Worm (Caenorhabditis elegans): ENCODE results near the gene srw-79.

The srw-79 gene

ce11 chrII:2921860-2922259 lies 24.7 kb upstream of the srw-79 start:
- TF ChIP-seq set-16 (GFP tag; IDR thresholded peaks at IDR 0.05): peak; percentile 66
- TF ChIP-seq cey-2 (tag; optimal IDR thresholded peaks at IDR 0.05; ENCODE audit: borderline replicate concordance, insufficient read depth): no peak

- no peak for TF ChIP-seq dpl-1 (GFP tag; optimal IDR thresholded peaks at IDR 0.05)
- TF ChIP-seq nhr-102 (tag; optimal IDR thresholded peaks at IDR 0.05): no peak
- TF ChIP-seq arid-1 (GFP tag; conservative IDR thresholded peaks at IDR 0.05): no peak
- no peak for TF ChIP-seq F10B5.3 (tag; optimal IDR thresholded peaks at IDR 0.05)
- no peak for TF ChIP-seq saeg-2 (GFP tag; IDR thresholded peaks at IDR 0.05)
- TF ChIP-seq daf-16 (GFP tag; optimal IDR thresholded peaks at IDR 0.05): no peak
- TF ChIP-seq daf-16 (tag; optimal IDR thresholded peaks at IDR 0.05): peak; percentile 33
- TF ChIP-seq lin-1 (GFP tag; IDR thresholded peaks at IDR 0.05): peak; percentile 10; the same call in 1 of the 2 replicates
- TF ChIP-seq nhr-77 (tag; optimal IDR thresholded peaks at IDR 0.05): no peak
- TF ChIP-seq unc-130 (GFP tag; optimal IDR thresholded peaks at IDR 0.05): no peak
- TF ChIP-seq nhr-28 (tag; optimal IDR thresholded peaks at IDR 0.05): peak; percentile 17
- TF ChIP-seq mxl-2 (GFP tag; conservative IDR thresholded peaks at IDR 0.05): no peak
- TF ChIP-seq spr-1 (tag; optimal IDR thresholded peaks at IDR 0.05): no peak
- TF ChIP-seq tag-97 (GFP tag; IDR thresholded peaks at IDR 0.05): no peak
- TF ChIP-seq daf-12 (tag; optimal IDR thresholded peaks at IDR 0.05): no peak
- no peak for TF ChIP-seq lsy-2 (tag; optimal IDR thresholded peaks at IDR 0.05)
- no peak for TF ChIP-seq ama-1 (optimal IDR thresholded peaks at IDR 0.05)
- TF ChIP-seq R02D3.7 (tag; optimal IDR thresholded peaks at IDR 0.05): no peak
- TF ChIP-seq hif-1 (tag; optimal IDR thresholded peaks at IDR 0.05): peak in 1 of 2 experiments; percentile 3
- TF ChIP-seq pqm-1 (tag; optimal IDR thresholded peaks at IDR 0.05): peak; percentile 41
- peak; percentile 49 for TF ChIP-seq hlh-11 (tag; optimal IDR thresholded peaks at IDR 0.05)
- TF ChIP-seq nhr-237 (tag; optimal IDR thresholded peaks at IDR 0.05): no peak
- TF ChIP-seq tra-1 (GFP tag; IDR thresholded peaks at IDR 0.05): no peak
- TF ChIP-seq hlh-30 (tag; optimal IDR thresholded peaks at IDR 0.05; ENCODE audit: insufficient read depth): peak; percentile 45
- TF ChIP-seq dve-1 (tag; optimal IDR thresholded peaks at IDR 0.05; ENCODE audit: insufficient read depth): peak; percentile 57
- no peak for TF ChIP-seq ZK337.2 (GFP tag; IDR thresholded peaks at IDR 0.05)
- no peak for TF ChIP-seq mep-1 (tag; optimal IDR thresholded peaks at IDR 0.05)
- peak; percentile 41 for TF ChIP-seq dmd-6 (GFP tag; IDR thresholded peaks at IDR 0.05)
- no peak for TF ChIP-seq lin-15B (tag; optimal IDR thresholded peaks at IDR 0.05)
- no peak for TF ChIP-seq madf-9 (GFP tag; conservative IDR thresholded peaks at IDR 0.05)
- no peak for TF ChIP-seq nhr-10 (tag; optimal IDR thresholded peaks at IDR 0.05)
- TF ChIP-seq ceh-82 (tag; optimal IDR thresholded peaks at IDR 0.05): no peak
- no peak for TF ChIP-seq Y105C5A.15 (GFP tag; IDR thresholded peaks at IDR 0.05)
- no peak for TF ChIP-seq pha-4 (GFP tag; IDR thresholded peaks at IDR 0.05)
- no peak for TF ChIP-seq pha-4 (tag; optimal IDR thresholded peaks at IDR 0.05)
- no peak for TF ChIP-seq mdt-29 (GFP tag; IDR thresholded peaks at IDR 0.05)
- no peak for TF ChIP-seq T26A8.4 (GFP tag; IDR thresholded peaks at IDR 0.05)
- no peak for TF ChIP-seq F26F4.8 (GFP tag; conservative IDR thresholded peaks at IDR 0.05)
- TF ChIP-seq aly-2 (tag; optimal IDR thresholded peaks at IDR 0.05): no peak
- TF ChIP-seq gei-8 (GFP tag; optimal IDR thresholded peaks at IDR 0.05): no peak
- no peak for TF ChIP-seq ceh-32 (tag; optimal IDR thresholded peaks at IDR 0.05; ENCODE audit: poor library complexity)
- no peak for TF ChIP-seq zag-1 (tag; optimal IDR thresholded peaks at IDR 0.05)
- no peak for TF ChIP-seq spr-3 (GFP tag; optimal IDR thresholded peaks at IDR 0.05)
- no peak for TF ChIP-seq daf-19 (GFP tag; conservative IDR thresholded peaks at IDR 0.05)
These were observed 24.2 kb upstream of the srw-79 start for ce11 chrII:2922359-2922758.

Data from whole organism, L4 larva.